Fruit fly (Drosophila melanogaster) whole organism, embryonic: Measurements from ENCODE around the gene CG7179.

ENCODE experiments used
- dysf ChIP-seq: fragments of 200-800 bp; sonication (Bioruptor generic); IDR thresholded peaks from 3 replicates; pipeline ENCODE4 v1.3.6; 2022; ENCODE audit warnings: missing biosample characterization, missing genetic modification characterization
- tio ChIP-seq: fragments of 200-800 bp; sonication (Bioruptor generic); optimal IDR thresholded peaks from 2 replicates; lab custom pipeline; 2017; ENCODE audit warnings: missing biosample characterization, missing genetic modification characterization, inconsistent platforms
- vfl ChIP-seq: fragments of 200-800 bp; sonication (Bioruptor generic); optimal IDR thresholded peaks from 2 replicates; lab custom pipeline; 2016; ENCODE audit warnings: missing biosample characterization, missing genetic modification characterization
- yki ChIP-seq: fragments of >200 bp; optimal IDR thresholded peaks from 3 replicates; lab custom pipeline; 2018

dm6 chr2L:7790448-7791355 is 12.9 kb upstream of the CG7179 start, which contains the start of gene CG7149:
- TF ChIP-seq tio (GFP tag; lab: Kevin White, UChicago) (no peak), vfl (GFP tag; lab: Kevin White, UChicago) (no peak), yki (no peak), dysf (GFP tag; lab: Robert Waterston, UW) (peak; percentile 30; the same call in 1 of the 3 replicates)
